Worm (Caenorhabditis elegans) whole organism, L2 larva: ENCODE data around the gene gmps-1.

ENCODE experiments used
- ama-1 ChIP-seq: fragments of 150-350 bp; optimal IDR thresholded peaks from 2 replicates; lab custom pipeline; 2018; ENCODE audit warnings: inconsistent platforms
- elt-1 ChIP-seq: fragments of 150-350 bp; optimal IDR thresholded peaks from 2 replicates; lab custom pipeline; 2014; ENCODE audit warnings: missing biosample characterization, missing genetic modification characterization
- fos-1 ChIP-seq: fragments of 150-350 bp; optimal IDR thresholded peaks from 2 replicates; lab custom pipeline; 2014; ENCODE audit warnings: missing biosample characterization, missing genetic modification characterization
- sem-4 ChIP-seq: fragments of 150-350 bp; optimal IDR thresholded peaks from 2 replicates; lab custom pipeline; 2014; ENCODE audit warnings: missing biosample characterization, missing genetic modification reagents, missing genetic modification characterization
- unc-62 ChIP-seq: fragments of 150-350 bp; optimal IDR thresholded peaks from 2 replicates; lab custom pipeline; 2014; ENCODE audit warnings: missing biosample characterization, missing genetic modification reagents, missing genetic modification characterization

- TF ChIP-seq unc-62 (GFP tag; lab: Kevin White, UChicago): no peak
- TF ChIP-seq elt-1: no peak
- no peak for TF ChIP-seq fos-1 (tag; lab: Kevin White, UChicago)
- no peak for TF ChIP-seq ama-1 (lab: Kevin White, UChicago)
- TF ChIP-seq sem-4: no peak
These were observed 27.4 kb upstream of the gmps-1 start for ce11 chrII:10895959-10896358.
